Worm (Caenorhabditis elegans) whole organism, L3 larva: ENCODE measurements around the gene R04E5.9.

ENCODE experiments used
- ZK546.5 ChIP-seq: sonication (generic microtip); optimal IDR thresholded peaks from 2 replicates; lab custom pipeline; 2017; ENCODE audit warnings: missing biosample characterization, missing genetic modification characterization
- aly-2 ChIP-seq: fragments of 150-350 bp; optimal IDR thresholded peaks from 2 replicates; lab custom pipeline; 2014; ENCODE audit warnings: missing biosample characterization, missing genetic modification characterization
- ceh-28 ChIP-seq: fragments of 150-350 bp; optimal IDR thresholded peaks from 2 replicates; lab custom pipeline; 2014; ENCODE audit warnings: missing biosample characterization, missing genetic modification reagents, missing genetic modification characterization
- ceh-82 ChIP-seq: fragments of 150-350 bp; optimal IDR thresholded peaks from 2 replicates; lab custom pipeline; 2014; ENCODE audit warnings: missing biosample characterization, missing genetic modification characterization
- daf-12 ChIP-seq: fragments of 150-350 bp; optimal IDR thresholded peaks from 2 replicates; lab custom pipeline; 2014; ENCODE audit warnings: missing biosample characterization, missing genetic modification reagents, missing genetic modification characterization
- egl-5 ChIP-seq: fragments of 150-350 bp; optimal IDR thresholded peaks from 2 replicates; lab custom pipeline; 2017; ENCODE audit warnings: missing biosample characterization, missing genetic modification reagents, missing genetic modification characterization, inconsistent platforms
- elt-1 ChIP-seq: fragments of 150-350 bp; optimal IDR thresholded peaks from 2 replicates; lab custom pipeline; 2014; ENCODE audit warnings: missing biosample characterization, missing genetic modification characterization
- elt-2 ChIP-seq: sonication (generic microtip); optimal IDR thresholded peaks from 2 replicates; lab custom pipeline; 2016; ENCODE audit warnings: missing genetic modification reagents, mild to moderate bottlenecking, missing genetic modification characterization, missing compliant biosample characterization
- fkh-10 ChIP-seq: sonication (generic microtip); optimal IDR thresholded peaks from 2 replicates; lab custom pipeline; 2017; ENCODE audit warnings: missing biosample characterization, missing genetic modification reagents, missing genetic modification characterization
- fkh-2 ChIP-seq: fragments of 150-350 bp; optimal IDR thresholded peaks from 2 replicates; lab custom pipeline; 2014; ENCODE audit warnings: missing biosample characterization, missing genetic modification reagents, missing genetic modification characterization
- fos-1 ChIP-seq: fragments of 150-350 bp; optimal IDR thresholded peaks from 2 replicates; lab custom pipeline; 2014; ENCODE audit warnings: missing biosample characterization, missing genetic modification characterization
- hmg-11 ChIP-seq: sonication (generic microtip); optimal IDR thresholded peaks from 2 replicates; lab custom pipeline; 2016; ENCODE audit warnings: missing genetic modification characterization, missing compliant biosample characterization
- jun-1 ChIP-seq: fragments of 150-350 bp; optimal IDR thresholded peaks from 2 replicates; lab custom pipeline; 2014; ENCODE audit warnings: missing biosample characterization, missing genetic modification reagents, missing genetic modification characterization
- lin-15B ChIP-seq: fragments of 150-350 bp; optimal IDR thresholded peaks from 2 replicates; lab custom pipeline; 2014; ENCODE audit warnings: missing biosample characterization, missing genetic modification characterization
- lin-39 ChIP-seq: fragments of 150-350 bp; optimal IDR thresholded peaks from 2 replicates; lab custom pipeline; 2018; ENCODE audit warnings: missing biosample characterization, missing genetic modification reagents, missing genetic modification characterization
- mml-1 ChIP-seq: fragments of 150-350 bp; sonication (generic microtip); optimal IDR thresholded peaks from 3 replicates; lab custom pipeline; 2014; ENCODE audit warnings: missing biosample characterization, missing genetic modification characterization
- nfya-1 ChIP-seq: sonication (generic microtip); optimal IDR thresholded peaks from 2 replicates; lab custom pipeline; 2017; ENCODE audit warnings: missing genetic modification characterization, mild to moderate bottlenecking, missing compliant biosample characterization, antibody characterized with exemption, moderate library complexity; ENCODE audit not compliant: insufficient read depth
- nhr-11 ChIP-seq: fragments of 150-350 bp; optimal IDR thresholded peaks from 2 replicates; lab custom pipeline; 2014; ENCODE audit warnings: missing biosample characterization, missing genetic modification characterization
- nhr-12 ChIP-seq: fragments of 150-350 bp; optimal IDR thresholded peaks from 2 replicates; lab custom pipeline; 2014; ENCODE audit warnings: missing biosample characterization, missing genetic modification characterization
- nhr-23 ChIP-seq: fragments of 150-350 bp; optimal IDR thresholded peaks from 2 replicates; lab custom pipeline; 2014; ENCODE audit warnings: missing biosample characterization, missing genetic modification reagents, missing genetic modification characterization
- nhr-237 ChIP-seq: fragments of 150-350 bp; optimal IDR thresholded peaks from 2 replicates; lab custom pipeline; 2014; ENCODE audit warnings: missing biosample characterization, missing genetic modification characterization
- nhr-25 ChIP-seq: sonication (generic microtip); optimal IDR thresholded peaks from 2 replicates; lab custom pipeline; 2017; ENCODE audit warnings: missing biosample characterization, missing genetic modification characterization
- nhr-28 ChIP-seq: fragments of 150-350 bp; optimal IDR thresholded peaks from 2 replicates; lab custom pipeline; 2014; ENCODE audit warnings: missing biosample characterization, missing genetic modification characterization
- nhr-43 ChIP-seq: sonication (generic microtip); optimal IDR thresholded peaks from 2 replicates; lab custom pipeline; 2016; ENCODE audit warnings: mild to moderate bottlenecking, missing genetic modification characterization, missing compliant biosample characterization; ENCODE audit not compliant: poor library complexity, severe bottlenecking
- nhr-67 ChIP-seq: fragments of 150-350 bp; optimal IDR thresholded peaks from 2 replicates; lab custom pipeline; 2014; ENCODE audit warnings: missing biosample characterization, missing genetic modification characterization
- nhr-76 ChIP-seq: fragments of 150-350 bp; sonication (generic microtip); optimal IDR thresholded peaks from 5 replicates; lab custom pipeline; 2014; ENCODE audit warnings: missing biosample characterization, missing genetic modification characterization
- nhr-77 ChIP-seq: fragments of 150-350 bp; optimal IDR thresholded peaks from 2 replicates; lab custom pipeline; 2014; ENCODE audit warnings: missing biosample characterization, missing genetic modification characterization
- pha-4 ChIP-seq: fragments of 150-350 bp; optimal IDR thresholded peaks from 2 replicates; lab custom pipeline; 2014; ENCODE audit warnings: missing biosample characterization, missing genetic modification reagents, missing genetic modification characterization
- pqm-1 ChIP-seq: fragments of 150-350 bp; optimal IDR thresholded peaks from 2 replicates; lab custom pipeline; 2017; ENCODE audit warnings: missing biosample characterization, missing genetic modification characterization, inconsistent platforms
- sea-2 ChIP-seq: fragments of 150-350 bp; sonication (generic microtip); optimal IDR thresholded peaks from 4 replicates; lab custom pipeline; 2014; ENCODE audit warnings: missing biosample characterization, missing genetic modification reagents, missing genetic modification characterization
- skn-1 ChIP-seq: fragments of 150-350 bp; optimal IDR thresholded peaks from 2 replicates; lab custom pipeline; 2014; ENCODE audit warnings: missing biosample characterization, missing genetic modification characterization
- snpc-4 ChIP-seq: fragments of 150-350 bp; optimal IDR thresholded peaks from 2 replicates; lab custom pipeline; 2014; ENCODE audit warnings: missing biosample characterization, missing genetic modification characterization
- tbx-2 ChIP-seq: sonication (generic microtip); optimal IDR thresholded peaks from 2 replicates; lab custom pipeline; 2016; ENCODE audit warnings: mild to moderate bottlenecking, missing genetic modification characterization, missing compliant biosample characterization
- unc-39 ChIP-seq: sonication (generic microtip); optimal IDR thresholded peaks from 4 replicates; lab custom pipeline; 2017; ENCODE audit warnings: missing biosample characterization, missing genetic modification characterization
- zag-1 ChIP-seq: fragments of 150-350 bp; optimal IDR thresholded peaks from 2 replicates; lab custom pipeline; 2014; ENCODE audit warnings: missing biosample characterization, missing genetic modification characterization

R04E5.9 gene

DNA sequence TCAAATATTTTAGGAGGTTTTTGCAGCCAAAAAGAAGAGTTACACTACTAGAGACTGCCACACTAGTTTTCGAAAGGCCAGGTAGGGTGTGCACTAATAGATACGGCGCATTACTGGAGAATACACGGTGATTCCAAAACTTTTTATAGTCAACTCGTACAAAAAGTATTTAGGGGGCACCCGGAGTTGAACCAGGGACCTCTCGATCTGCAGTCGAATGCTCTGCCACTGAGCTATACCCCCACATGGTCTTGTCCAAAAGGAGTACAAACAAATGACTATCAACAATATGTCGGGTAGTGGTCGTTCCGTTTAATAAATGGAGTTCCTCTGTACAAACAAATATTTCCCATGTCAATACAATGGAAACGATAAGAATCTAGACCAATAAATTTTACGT, 7.0 kb upstream of the R04E5.9 start:
- TF ChIP-seq nhr-77 (tag; lab: Kevin White, UChicago) (no peak), elt-2 (tag; lab: Kevin White, UChicago) (peak; percentile 47), tbx-2 (no peak), pha-4 (tag; lab: Kevin White, UChicago) (peak; percentile 43), pqm-1 (tag; lab: Kevin White, UChicago) (peak; percentile 15)

DNA sequence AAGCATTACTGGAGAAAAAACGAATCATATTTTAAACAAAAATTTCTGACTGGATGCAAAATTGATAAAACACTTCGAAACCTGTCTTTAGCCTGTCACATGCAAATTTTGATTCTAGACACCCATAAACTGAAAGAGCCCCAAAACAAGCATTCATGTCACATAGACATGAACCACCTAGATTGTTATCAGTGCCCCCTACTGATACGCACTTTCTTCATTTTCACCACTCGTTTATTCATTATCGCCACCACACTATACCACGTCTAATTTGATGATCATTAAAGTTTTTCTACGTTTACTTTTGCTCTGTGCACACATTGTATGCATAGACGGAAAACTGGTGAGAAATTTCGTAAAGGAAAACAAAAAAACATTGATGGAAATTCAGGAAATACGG, 974 bp upstream of the R04E5.9 start, which contains the start of gene cnnm-2:
Gene cnnm-2 (plus strand): TSS at position 190 of the 400 bp plus-strand sequence.
- peak; percentile 89 for TF ChIP-seq elt-2 (tag; lab: Kevin White, UChicago)
- TF ChIP-seq mml-1 = no peak
- no peak for TF ChIP-seq daf-12 (tag; lab: Kevin White, UChicago)
- TF ChIP-seq nhr-12 (tag; lab: Kevin White, UChicago) = no peak
- peak; percentile 63 for TF ChIP-seq pqm-1 (tag; lab: Kevin White, UChicago)
- TF ChIP-seq zag-1 (tag; lab: Kevin White, UChicago) = no peak
- TF ChIP-seq pha-4 (tag; lab: Kevin White, UChicago) = peak; percentile 15

ce11 chrX:8808740-8809139, 2.2 kb downstream of the R04E5.9 start:
- peak; percentile 71 for TF ChIP-seq lin-39 (tag; lab: Kevin White, UChicago)
- TF ChIP-seq hmg-11 (tag; lab: Kevin White, UChicago) = no peak
- TF ChIP-seq, all 47 proteins: peak for 1

- TF ChIP-seq pha-4 (tag; lab: Kevin White, UChicago) = peak; percentile 8
- TF ChIP-seq egl-5 (tag; lab: Kevin White, UChicago) = peak; percentile 24
- peak; percentile 42 for TF ChIP-seq snpc-4 (tag; lab: Kevin White, UChicago)
- TF ChIP-seq nhr-76 (tag; lab: Kevin White, UChicago) = no peak
- TF ChIP-seq aly-2 = no peak
- TF ChIP-seq jun-1 = no peak
- TF ChIP-seq fkh-10 (GFP tag; lab: Kevin White, UChicago) = no peak
- peak; percentile 59 for TF ChIP-seq skn-1 (tag; lab: Kevin White, UChicago)
- TF ChIP-seq nfya-1 (tag; lab: Kevin White, UChicago) = peak; percentile 64
- peak; percentile 64 for TF ChIP-seq lin-39 (tag; lab: Kevin White, UChicago)
- TF ChIP-seq elt-1 (tag; lab: Kevin White, UChicago) = no peak
- peak; percentile 18 for TF ChIP-seq elt-2 (tag; lab: Kevin White, UChicago)
- peak; percentile 46 for TF ChIP-seq hmg-11 (tag; lab: Kevin White, UChicago)
These were observed 4.7 kb downstream of the R04E5.9 start, which contains the start of gene R04E5.8 for ce11 chrX:8806070-8806799. Gene R04E5.8, minus strand, starts transcription at chrX:8806120.

DNA sequence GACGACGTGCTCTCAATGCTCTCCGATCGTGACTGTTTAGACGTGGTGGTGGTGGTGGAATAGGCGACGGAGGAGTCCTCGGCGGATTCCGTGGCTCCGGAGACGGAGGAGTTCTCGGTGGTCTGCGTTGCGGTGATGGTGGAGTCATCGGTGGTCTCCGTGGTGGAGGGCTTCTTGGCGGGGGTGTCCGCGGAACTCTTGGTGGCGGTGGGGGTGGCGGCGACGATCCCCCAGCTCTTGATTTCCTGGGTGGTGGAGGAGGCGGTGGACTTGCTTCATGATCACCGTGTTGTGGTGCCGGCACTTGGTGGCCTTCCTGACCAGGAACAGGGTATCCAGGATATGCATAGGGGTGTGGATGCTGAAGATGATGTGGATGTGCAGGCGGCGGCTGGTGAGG, 5.5 kb downstream of the R04E5.9 start:
- TF ChIP-seq snpc-4 (tag; lab: Kevin White, UChicago) (no peak), nhr-28 (tag; lab: Kevin White, UChicago) (no peak)
- TF ChIP-seq, all 47 proteins: peak for 0

ce11 chrX:8800983-8801382, 10.0 kb downstream of the R04E5.9 start:
- TF ChIP-seq elt-1 (tag; lab: Kevin White, UChicago) (no peak), fkh-2 (tag; lab: Kevin White, UChicago) (no peak), nhr-23 (tag; lab: Kevin White, UChicago) (no peak), nhr-237 (no peak), nhr-67 (tag; lab: Kevin White, UChicago) (no peak), nhr-28 (tag; lab: Kevin White, UChicago) (no peak), fos-1 (no peak), nhr-11 (tag; lab: Kevin White, UChicago) (no peak), sea-2 (GFP tag; lab: Kevin White, UChicago) (no peak), lin-39 (tag; lab: Kevin White, UChicago) (peak; percentile 45), zag-1 (tag; lab: Kevin White, UChicago) (no peak), ceh-82 (tag; lab: Kevin White, UChicago) (no peak), snpc-4 (tag; lab: Kevin White, UChicago) (no peak), ceh-28 (no peak), hmg-11 (tag; lab: Kevin White, UChicago) (no peak), unc-39 (no peak), ZK546.5 (tag; lab: Kevin White, UChicago) (no peak), lin-15B (tag; lab: Kevin White, UChicago) (no peak), skn-1 (tag; lab: Kevin White, UChicago) (no peak), fkh-10 (GFP tag; lab: Kevin White, UChicago) (peak; percentile 77), nhr-25 (tag; lab: Kevin White, UChicago) (no peak), nhr-43 (no peak), nfya-1 (tag; lab: Kevin White, UChicago) (peak; percentile 37)
